Worm (Caenorhabditis elegans): Measurements from ENCODE around the gene cyp-37A1.
"Not testable (repeated sequence)": the region's sequence is repeated elsewhere in the genome, so short reads cannot be mapped to it uniquely, and the experiment has no call there.

DNA sequence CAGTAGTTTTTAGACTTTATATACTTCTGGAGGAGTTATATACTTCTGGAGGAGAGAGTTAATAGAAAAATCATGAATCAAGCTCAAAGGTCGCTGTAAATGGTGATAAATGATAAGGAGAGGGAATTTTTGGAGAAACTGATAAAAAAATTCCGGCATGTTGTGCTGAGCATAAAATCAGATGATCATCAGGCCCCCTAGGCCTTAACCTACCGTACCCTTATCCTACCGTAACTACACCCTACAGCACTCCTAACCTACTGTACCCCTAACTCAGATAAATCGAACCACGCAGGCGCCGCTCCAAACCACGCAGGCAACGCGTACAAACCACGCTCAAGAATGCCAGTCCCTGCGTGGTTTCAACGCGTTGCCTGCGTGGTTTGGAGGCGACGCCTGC is 16.7 kb downstream of the cyp-37A1 start, which contains the start of gene F01D5.3:
- not testable (repeated sequence) for TF ChIP-seq cog-1 (tag; optimal IDR thresholded peaks at IDR 0.05); med-1 (GFP tag; optimal IDR thresholded peaks at IDR 0.05; ENCODE audit: insufficient read depth); tab-1 (GFP tag; IDR thresholded peaks at IDR 0.05)

Measured in whole organism, midembryonic.